Fruit fly (Drosophila melanogaster): ENCODE measurements around the gene CG15765.

CG15765 gene

dm6 chrX:5808654-5809053, 9.7 kb upstream of the CG15765 start, which contains the start of gene Prosbeta2R1:
Prosbeta2R1 (plus strand) TSS chrX:5808954.
- TF ChIP-seq Myc (optimal IDR thresholded peaks at IDR 0.05) (no peak), psq (optimal IDR thresholded peaks at IDR 0.05) (no peak), h (optimal IDR thresholded peaks at IDR 0.05) (no peak), insv (optimal IDR thresholded peaks at IDR 0.05) (no peak), Sin3A (optimal IDR thresholded peaks at IDR 0.05) (no peak)

dm6 chrX:5812877-5813276, 5.5 kb upstream of the CG15765 start, which contains the start of gene CG44329:
CG44329 (minus strand) TSS chrX:5812977.
- TF ChIP-seq ttk (optimal IDR thresholded peaks at IDR 0.05) (no peak), Sin3A (optimal IDR thresholded peaks at IDR 0.05) (no peak), h (optimal IDR thresholded peaks at IDR 0.05) (no peak), Myc (optimal IDR thresholded peaks at IDR 0.05) (no peak), psq (optimal IDR thresholded peaks at IDR 0.05) (no peak), insv (optimal IDR thresholded peaks at IDR 0.05) (no peak)

- no peak for TF ChIP-seq insv (optimal IDR thresholded peaks at IDR 0.05)
- TF ChIP-seq Sin3A (optimal IDR thresholded peaks at IDR 0.05), result no peak
- TF ChIP-seq h (optimal IDR thresholded peaks at IDR 0.05), result no peak
- TF ChIP-seq ttk (optimal IDR thresholded peaks at IDR 0.05), result no peak
- no peak for TF ChIP-seq Myc (optimal IDR thresholded peaks at IDR 0.05)
- TF ChIP-seq psq (optimal IDR thresholded peaks at IDR 0.05), result no peak
Measured at dm6 chrX:5815720-5816119, 2.6 kb upstream of the CG15765 start, which contains the start of gene AgmNAT. AgmNAT (minus strand) TSS chrX:5815820.

- TF ChIP-seq Myc (optimal IDR thresholded peaks at IDR 0.05) (no peak), psq (optimal IDR thresholded peaks at IDR 0.05) (no peak), h (optimal IDR thresholded peaks at IDR 0.05) (no peak), Sin3A (optimal IDR thresholded peaks at IDR 0.05) (no peak), ttk (optimal IDR thresholded peaks at IDR 0.05) (no peak), insv (optimal IDR thresholded peaks at IDR 0.05) (no peak)
Measured at dm6 chrX:5817191-5817590, 1.2 kb upstream of the CG15765 start.

dm6 chrX:5819972-5820371, 1.6 kb downstream of the CG15765 start:
- no peak for TF ChIP-seq insv (optimal IDR thresholded peaks at IDR 0.05)
- no peak for TF ChIP-seq Myc (optimal IDR thresholded peaks at IDR 0.05)

- TF ChIP-seq Myc (optimal IDR thresholded peaks at IDR 0.05) (no peak), h (optimal IDR thresholded peaks at IDR 0.05) (no peak), insv (optimal IDR thresholded peaks at IDR 0.05) (no peak), ttk (optimal IDR thresholded peaks at IDR 0.05) (no peak), psq (optimal IDR thresholded peaks at IDR 0.05) (no peak), Sin3A (optimal IDR thresholded peaks at IDR 0.05) (no peak)
Measured at dm6 chrX:5839737-5840136, 21.4 kb downstream of the CG15765 start.

dm6 chrX:5844980-5845379, 26.6 kb downstream of the CG15765 start, which contains the start of gene CG12729:
CG12729 (plus strand) TSS chrX:5845280.
- TF ChIP-seq insv (optimal IDR thresholded peaks at IDR 0.05), result no peak
- TF ChIP-seq psq (optimal IDR thresholded peaks at IDR 0.05), result no peak
- TF ChIP-seq h (optimal IDR thresholded peaks at IDR 0.05), result no peak
- TF ChIP-seq ttk (optimal IDR thresholded peaks at IDR 0.05), result no peak
- no peak for TF ChIP-seq Myc (optimal IDR thresholded peaks at IDR 0.05)
- no peak for TF ChIP-seq Sin3A (optimal IDR thresholded peaks at IDR 0.05)

dm6 chrX:5847544-5847943, 29.2 kb downstream of the CG15765 start:
- no peak for TF ChIP-seq ttk (optimal IDR thresholded peaks at IDR 0.05)
- TF ChIP-seq psq (optimal IDR thresholded peaks at IDR 0.05), result no peak
- TF ChIP-seq Sin3A (optimal IDR thresholded peaks at IDR 0.05), result no peak
- no peak for TF ChIP-seq h (optimal IDR thresholded peaks at IDR 0.05)
- TF ChIP-seq insv (optimal IDR thresholded peaks at IDR 0.05), result no peak
- no peak for TF ChIP-seq Myc (optimal IDR thresholded peaks at IDR 0.05)

dm6 chrX:5852677-5853076, 34.3 kb downstream of the CG15765 start:
- TF ChIP-seq Sin3A (optimal IDR thresholded peaks at IDR 0.05), result no peak

dm6 chrX:5853461-5853860, 35.1 kb downstream of the CG15765 start, which contains the start of gene CG43136:
CG43136 (plus strand) TSS chrX:5853761.
- TF ChIP-seq Sin3A (optimal IDR thresholded peaks at IDR 0.05) (no peak), psq (optimal IDR thresholded peaks at IDR 0.05) (no peak), h (optimal IDR thresholded peaks at IDR 0.05) (no peak), insv (optimal IDR thresholded peaks at IDR 0.05) (no peak)

- TF ChIP-seq insv (optimal IDR thresholded peaks at IDR 0.05), result no peak
- TF ChIP-seq Sin3A (optimal IDR thresholded peaks at IDR 0.05), result no peak
- TF ChIP-seq h (optimal IDR thresholded peaks at IDR 0.05), result no peak
- TF ChIP-seq Myc (optimal IDR thresholded peaks at IDR 0.05), result no peak
- no peak for TF ChIP-seq psq (optimal IDR thresholded peaks at IDR 0.05)
- TF ChIP-seq ttk (optimal IDR thresholded peaks at IDR 0.05), result no peak
Measured at dm6 chrX:5865051-5865450, 46.7 kb downstream of the CG15765 start, which contains the start of gene CG43137. CG43137 (minus strand) TSS chrX:5865151.

dm6 chrX:5866095-5866494, 47.7 kb downstream of the CG15765 start:
- TF ChIP-seq ttk (optimal IDR thresholded peaks at IDR 0.05), result no peak
- TF ChIP-seq Sin3A (optimal IDR thresholded peaks at IDR 0.05), result no peak
- no peak for TF ChIP-seq insv (optimal IDR thresholded peaks at IDR 0.05)
- TF ChIP-seq h (optimal IDR thresholded peaks at IDR 0.05), result no peak
- no peak for TF ChIP-seq psq (optimal IDR thresholded peaks at IDR 0.05)
- TF ChIP-seq Myc (optimal IDR thresholded peaks at IDR 0.05), result no peak

- no peak for TF ChIP-seq Myc (optimal IDR thresholded peaks at IDR 0.05)
- TF ChIP-seq insv (optimal IDR thresholded peaks at IDR 0.05), result no peak
- TF ChIP-seq Sin3A (optimal IDR thresholded peaks at IDR 0.05), result no peak
- TF ChIP-seq ttk (optimal IDR thresholded peaks at IDR 0.05), result no peak
- no peak for TF ChIP-seq h (optimal IDR thresholded peaks at IDR 0.05)
- TF ChIP-seq psq (optimal IDR thresholded peaks at IDR 0.05), result no peak
Measured at dm6 chrX:5868795-5869194, 50.4 kb downstream of the CG15765 start, which contains the start of gene CG15764. CG15764 (plus strand) TSS chrX:5869095.
